Worm (Caenorhabditis elegans): Measurements from ENCODE around the gene tomm-20.

The tomm-20 gene

ce11 chrV:12347854-12348253, 4.6 kb upstream of the tomm-20 start:
- TF ChIP-seq lsy-2 (tag; optimal IDR thresholded peaks at IDR 0.05) (no peak), lin-32 (GFP tag; optimal IDR thresholded peaks at IDR 0.05) (no peak), drap-1 (GFP tag; optimal IDR thresholded peaks at IDR 0.05) (no peak), lin-13 (tag; optimal IDR thresholded peaks at IDR 0.05) (no peak), elt-3 (tag; optimal IDR thresholded peaks at IDR 0.05) (no peak)

ce11 chrV:12345808-12346207, 2.5 kb upstream of the tomm-20 start, which contains the start of gene snb-2:
Gene snb-2 (minus strand): TSS chrV:12345908.
- TF ChIP-seq snpc-4 (tag; optimal IDR thresholded peaks at IDR 0.05) (no peak), sem-2 (GFP tag; optimal IDR thresholded peaks at IDR 0.05) (no peak), nhr-237 (tag; optimal IDR thresholded peaks at IDR 0.05) (no peak), unc-62 (GFP tag; optimal IDR thresholded peaks at IDR 0.05) (no peak), hlh-1 (tag; optimal IDR thresholded peaks at IDR 0.05) (no peak), drap-1 (GFP tag; optimal IDR thresholded peaks at IDR 0.05) (no peak), ceh-43 (GFP tag; optimal IDR thresholded peaks at IDR 0.05) (no peak), zip-8 (tag; optimal IDR thresholded peaks at IDR 0.05) (no peak), tbx-8 (GFP tag; optimal IDR thresholded peaks at IDR 0.05) (no peak), mls-2 (tag; optimal IDR thresholded peaks at IDR 0.05) (no peak), lin-32 (GFP tag; optimal IDR thresholded peaks at IDR 0.05) (no peak), elt-1 (tag; optimal IDR thresholded peaks at IDR 0.05; ENCODE audit: borderline replicate concordance, insufficient read depth) (no peak), flh-1 (GFP tag; optimal IDR thresholded peaks at IDR 0.05) (no peak), ztf-11 (tag; optimal IDR thresholded peaks at IDR 0.05) (no peak), ceh-39 (tag; optimal IDR thresholded peaks at IDR 0.05) (no peak), sptf-1 (tag; optimal IDR thresholded peaks at IDR 0.05) (no peak), blmp-1 (tag; optimal IDR thresholded peaks at IDR 0.05) (no peak), unc-120 (tag; optimal IDR thresholded peaks at IDR 0.05; ENCODE audit: poor library complexity, severe bottlenecking) (no peak), nhr-28 (tag; optimal IDR thresholded peaks at IDR 0.05) (no peak)

ce11 chrV:12344845-12345244, 1.6 kb upstream of the tomm-20 start, which contains the start of gene F23H12.3:
Gene F23H12.3 (plus strand): TSS chrV:12345145.
- TF ChIP-seq zip-8 (tag; optimal IDR thresholded peaks at IDR 0.05), result no peak
- no peak for TF ChIP-seq sem-2 (GFP tag; optimal IDR thresholded peaks at IDR 0.05)

ce11 chrV:12337894-12338293, 5.4 kb downstream of the tomm-20 start, which contains the start of gene twk-13:
Gene twk-13 (minus strand): TSS chrV:12337994.
- TF ChIP-seq lsy-2 (tag; optimal IDR thresholded peaks at IDR 0.05) (no peak), hlh-1 (tag; optimal IDR thresholded peaks at IDR 0.05) (no peak), unc-120 (tag; optimal IDR thresholded peaks at IDR 0.05; ENCODE audit: poor library complexity, severe bottlenecking) (no peak), drap-1 (GFP tag; optimal IDR thresholded peaks at IDR 0.05) (no peak), flh-1 (GFP tag; optimal IDR thresholded peaks at IDR 0.05) (no peak), mls-2 (tag; optimal IDR thresholded peaks at IDR 0.05) (no peak), elt-3 (tag; optimal IDR thresholded peaks at IDR 0.05) (no peak), nhr-12 (tag; optimal IDR thresholded peaks at IDR 0.05) (no peak), mep-1 (tag; optimal IDR thresholded peaks at IDR 0.05) (no peak), snpc-4 (tag; optimal IDR thresholded peaks at IDR 0.05) (no peak), tbx-8 (GFP tag; optimal IDR thresholded peaks at IDR 0.05) (no peak), sem-2 (GFP tag; optimal IDR thresholded peaks at IDR 0.05) (no peak), ztf-11 (tag; optimal IDR thresholded peaks at IDR 0.05) (no peak), nhr-2 (tag; optimal IDR thresholded peaks at IDR 0.05) (no peak), unc-62 (GFP tag; optimal IDR thresholded peaks at IDR 0.05) (no peak), mab-5 (tag; optimal IDR thresholded peaks at IDR 0.05) (no peak), unc-39 (tag; optimal IDR thresholded peaks at IDR 0.05) (no peak)

ce11 chrV:12334387-12334786, 8.9 kb downstream of the tomm-20 start:
- TF ChIP-seq ceh-83 (GFP tag; optimal IDR thresholded peaks at IDR 0.05) (no peak), unc-62 (GFP tag; optimal IDR thresholded peaks at IDR 0.05) (peak; percentile 10), snpc-4 (tag; optimal IDR thresholded peaks at IDR 0.05) (no peak), elt-3 (tag; optimal IDR thresholded peaks at IDR 0.05) (no peak)

ce11 chrV:12331820-12332219, 11.4 kb downstream of the tomm-20 start:
- no peak for TF ChIP-seq flh-1 (GFP tag; optimal IDR thresholded peaks at IDR 0.05)
- peak; percentile 33 for TF ChIP-seq cnd-1 (tag; optimal IDR thresholded peaks at IDR 0.05)
- no peak for TF ChIP-seq nhr-2 (tag; optimal IDR thresholded peaks at IDR 0.05)
- TF ChIP-seq mep-1 (tag; optimal IDR thresholded peaks at IDR 0.05), result no peak
- TF ChIP-seq sptf-1 (tag; optimal IDR thresholded peaks at IDR 0.05), result peak; percentile 53
- TF ChIP-seq unc-62 (GFP tag; optimal IDR thresholded peaks at IDR 0.05), result no peak
- TF ChIP-seq ztf-11 (tag; optimal IDR thresholded peaks at IDR 0.05), result no peak
- TF ChIP-seq unc-120 (tag; optimal IDR thresholded peaks at IDR 0.05; ENCODE audit: poor library complexity, severe bottlenecking), result no peak
- TF ChIP-seq mab-5 (tag; optimal IDR thresholded peaks at IDR 0.05), result no peak
- no peak for TF ChIP-seq blmp-1 (tag; optimal IDR thresholded peaks at IDR 0.05)
- TF ChIP-seq elt-3 (tag; optimal IDR thresholded peaks at IDR 0.05), result no peak
- no peak for TF ChIP-seq nhr-12 (tag; optimal IDR thresholded peaks at IDR 0.05)
- TF ChIP-seq tbx-8 (GFP tag; optimal IDR thresholded peaks at IDR 0.05), result no peak
- TF ChIP-seq nhr-237 (tag; optimal IDR thresholded peaks at IDR 0.05), result no peak
- no peak for TF ChIP-seq ces-1 (GFP tag; optimal IDR thresholded peaks at IDR 0.05)
- peak; percentile 60 for TF ChIP-seq M03D4.4 (tag; optimal IDR thresholded peaks at IDR 0.05)
- no peak for TF ChIP-seq drap-1 (GFP tag; optimal IDR thresholded peaks at IDR 0.05)
- TF ChIP-seq ceh-83 (GFP tag; optimal IDR thresholded peaks at IDR 0.05), result peak; percentile 83
- no peak for TF ChIP-seq unc-39 (tag; optimal IDR thresholded peaks at IDR 0.05)
- no peak for TF ChIP-seq elt-1 (tag; optimal IDR thresholded peaks at IDR 0.05; ENCODE audit: borderline replicate concordance, insufficient read depth)
- peak; percentile 37 for TF ChIP-seq mls-2 (tag; optimal IDR thresholded peaks at IDR 0.05)
- TF ChIP-seq ceh-43 (GFP tag; optimal IDR thresholded peaks at IDR 0.05), result no peak
- TF ChIP-seq lin-32 (GFP tag; optimal IDR thresholded peaks at IDR 0.05), result no peak
- peak; percentile 41 for TF ChIP-seq sem-2 (GFP tag; optimal IDR thresholded peaks at IDR 0.05)
- no peak for TF ChIP-seq lsy-2 (tag; optimal IDR thresholded peaks at IDR 0.05)
- TF ChIP-seq zip-8 (tag; optimal IDR thresholded peaks at IDR 0.05), result no peak
- TF ChIP-seq nhr-76 (tag; optimal IDR thresholded peaks at IDR 0.05), result no peak
- no peak for TF ChIP-seq pha-4 (tag; optimal IDR thresholded peaks at IDR 0.05)
- no peak for TF ChIP-seq ceh-39 (tag; optimal IDR thresholded peaks at IDR 0.05)
- TF ChIP-seq nhr-28 (tag; optimal IDR thresholded peaks at IDR 0.05), result no peak
- TF ChIP-seq bed-3 (GFP tag; optimal IDR thresholded peaks at IDR 0.05), result peak; percentile 1

Measured in whole organism, mixed stage, embryonic.